Worm (Caenorhabditis elegans): ENCODE data around the gene F01D5.6.

F01D5.6 gene

DNA sequence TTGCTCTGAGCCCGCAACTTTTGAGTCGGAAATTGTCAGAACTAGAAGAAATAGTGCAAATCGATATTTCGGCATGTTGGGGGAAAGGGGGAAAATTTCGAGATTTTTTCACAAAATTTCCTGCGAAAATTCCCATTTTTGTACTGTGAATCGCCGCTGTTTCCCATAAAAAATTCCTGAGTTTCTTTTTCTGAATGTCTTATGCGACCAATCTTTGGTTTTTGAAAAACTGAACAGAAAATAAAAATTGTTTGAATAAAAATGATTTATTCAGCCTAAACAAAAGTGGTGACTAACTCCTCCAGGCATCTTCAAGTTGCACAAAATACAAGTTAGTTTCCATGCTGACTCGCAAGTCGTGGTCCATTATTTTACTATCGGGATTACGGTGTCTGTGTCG lies 40.1 kb upstream of the F01D5.6 start, which contains the start of gene W07G1.7:
TSS of gene W07G1.7 (minus strand) at position 101 of the 400 bp plus-strand sequence.
- TF ChIP-seq egl-27 (tag; optimal IDR thresholded peaks at IDR 0.05) (no peak), sma-9 (GFP tag; optimal IDR thresholded peaks at IDR 0.05) (no peak), sma-9 (tag; optimal IDR thresholded peaks at IDR 0.05) (no peak), lin-11 (tag; optimal IDR thresholded peaks at IDR 0.05) (no peak), lsy-2 (tag; optimal IDR thresholded peaks at IDR 0.05) (no peak), ceh-82 (tag; optimal IDR thresholded peaks at IDR 0.05) (no peak), nhr-77 (tag; optimal IDR thresholded peaks at IDR 0.05) (no peak), nhr-6 (tag; optimal IDR thresholded peaks at IDR 0.05) (no peak)

DNA sequence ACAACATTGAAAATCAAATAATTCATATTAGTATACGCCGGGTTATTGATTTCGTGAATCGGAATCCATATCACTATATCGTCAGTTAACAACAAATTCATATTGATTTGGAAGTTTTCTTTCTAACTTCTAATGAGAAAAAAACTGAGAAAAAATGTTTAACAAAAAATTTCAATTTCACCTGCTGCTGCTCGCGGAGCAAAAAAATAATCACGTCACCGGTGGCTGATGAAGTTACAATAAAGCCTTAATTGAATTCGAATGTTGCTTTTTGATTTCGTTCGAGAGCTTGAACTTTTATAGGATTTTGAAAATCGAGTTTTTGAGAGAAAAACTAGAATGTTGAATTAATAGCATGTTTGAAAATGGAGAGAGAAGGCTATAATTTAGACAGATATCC lies 37.3 kb upstream of the F01D5.6 start, which contains the start of gene sre-43:
TSS of gene sre-43 (minus strand) at position 101 of the 400 bp plus-strand sequence.
- TF ChIP-seq egl-27 (tag; optimal IDR thresholded peaks at IDR 0.05): no peak
- no peak for TF ChIP-seq ceh-16 (tag; optimal IDR thresholded peaks at IDR 0.05)
- TF ChIP-seq blmp-1 (tag; optimal IDR thresholded peaks at IDR 0.05; ENCODE audit: insufficient read depth): no peak
- no peak for TF ChIP-seq nhr-21 (tag; optimal IDR thresholded peaks at IDR 0.05)
- no peak for TF ChIP-seq gmeb-1 (tag; optimal IDR thresholded peaks at IDR 0.05)
- TF ChIP-seq nhr-129 (tag; optimal IDR thresholded peaks at IDR 0.05): no peak
- no peak for TF ChIP-seq lin-11 (tag; optimal IDR thresholded peaks at IDR 0.05)
- no peak for TF ChIP-seq Y55F3AM.14 (GFP tag; optimal IDR thresholded peaks at IDR 0.05)

DNA sequence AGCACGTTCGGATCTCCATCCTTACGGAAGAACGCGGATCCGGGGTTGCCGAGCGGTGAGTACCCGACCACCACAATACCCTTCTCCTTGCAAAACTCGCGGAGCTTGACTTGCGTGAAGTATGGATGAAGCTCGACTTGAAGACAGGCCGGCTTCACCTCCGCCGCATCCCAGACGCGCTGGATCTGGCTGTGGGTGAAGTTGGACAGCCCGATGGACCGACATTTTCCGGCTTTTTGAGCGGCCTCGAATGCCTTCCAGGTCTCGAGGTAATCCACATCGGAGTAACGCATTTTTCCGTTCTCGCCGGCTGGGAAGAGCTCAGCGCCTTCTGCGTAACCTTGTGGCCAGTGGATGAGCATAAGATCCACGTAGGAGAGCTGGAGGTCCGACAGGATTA lies 34.1 kb upstream of the F01D5.6 start:
- TF ChIP-seq nhr-23 (tag; optimal IDR thresholded peaks at IDR 0.05) (no peak), ztf-1 (GFP tag; conservative IDR thresholded peaks at IDR 0.05) (no peak), alr-1 (tag; optimal IDR thresholded peaks at IDR 0.05) (no peak), dmd-4 (tag; optimal IDR thresholded peaks at IDR 0.05) (no peak), ceh-16 (tag; optimal IDR thresholded peaks at IDR 0.05) (no peak)

ce11 chrII:13973514-13973913 lies 32.8 kb upstream of the F01D5.6 start, which contains the start of gene Y39G8B.1:
Gene Y39G8B.1 (minus strand): TSS chrII:13973812.
- TF ChIP-seq egl-27 (tag; optimal IDR thresholded peaks at IDR 0.05) (no peak), lsy-2 (tag; optimal IDR thresholded peaks at IDR 0.05) (peak in 1 of 2 experiments; percentile 24), aly-2 (tag; optimal IDR thresholded peaks at IDR 0.05) (no peak), unc-62 (GFP tag; optimal IDR thresholded peaks at IDR 0.05) (no peak), nhr-12 (tag; optimal IDR thresholded peaks at IDR 0.05) (no peak), gmeb-1 (tag; optimal IDR thresholded peaks at IDR 0.05) (peak; percentile 3), mab-5 (tag; optimal IDR thresholded peaks at IDR 0.05) (no peak), zag-1 (tag; optimal IDR thresholded peaks at IDR 0.05) (no peak), ceh-16 (tag; optimal IDR thresholded peaks at IDR 0.05) (no peak), nhr-6 (tag; optimal IDR thresholded peaks at IDR 0.05) (no peak), C34F6.9 (tag; optimal IDR thresholded peaks at IDR 0.05) (no peak), fos-1 (tag; optimal IDR thresholded peaks at IDR 0.05) (peak; percentile 45), skn-1 (tag; optimal IDR thresholded peaks at IDR 0.05) (peak; percentile 34), ztf-4 (tag; optimal IDR thresholded peaks at IDR 0.05) (no peak), sma-3 (GFP tag; optimal IDR thresholded peaks at IDR 0.05) (no peak), elt-3 (tag; optimal IDR thresholded peaks at IDR 0.05) (no peak), nhr-129 (tag; optimal IDR thresholded peaks at IDR 0.05) (no peak), mbf-1 (tag; optimal IDR thresholded peaks at IDR 0.05) (no peak), blmp-1 (tag; optimal IDR thresholded peaks at IDR 0.05; ENCODE audit: insufficient read depth) (no peak), lin-39 (tag; optimal IDR thresholded peaks at IDR 0.05) (no peak), dmd-4 (tag; optimal IDR thresholded peaks at IDR 0.05) (no peak), sma-9 (GFP tag; optimal IDR thresholded peaks at IDR 0.05) (no peak), sma-9 (tag; optimal IDR thresholded peaks at IDR 0.05) (no peak), nhr-10 (tag; optimal IDR thresholded peaks at IDR 0.05) (no peak), nhr-23 (tag; optimal IDR thresholded peaks at IDR 0.05) (no peak)

DNA sequence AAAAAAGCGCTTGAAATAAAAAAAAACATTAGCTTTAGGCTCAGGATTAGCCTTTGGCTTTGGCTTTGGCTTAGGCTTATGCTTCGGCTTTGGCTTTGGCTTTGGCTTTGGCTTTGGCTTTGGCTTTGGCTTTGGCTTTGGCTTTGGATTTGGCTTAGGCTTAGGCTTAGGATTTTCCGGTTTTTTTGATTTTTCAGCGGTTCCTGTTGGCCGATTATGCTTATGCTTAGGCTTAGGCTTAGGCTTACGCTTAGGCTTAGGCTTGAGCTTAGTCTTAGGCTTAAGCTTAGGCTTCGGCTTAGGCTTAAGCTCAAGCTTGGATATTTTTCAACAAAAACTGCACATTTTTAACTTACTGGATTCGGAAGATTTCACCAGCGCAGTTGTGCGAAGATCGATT lies 32.2 kb upstream of the F01D5.6 start:
- TF ChIP-seq mdl-1 (tag; optimal IDR thresholded peaks at IDR 0.05) (no peak), R02D3.7 (tag; optimal IDR thresholded peaks at IDR 0.05) (no peak), alr-1 (tag; optimal IDR thresholded peaks at IDR 0.05) (no peak), skn-1 (tag; optimal IDR thresholded peaks at IDR 0.05) (no peak)

All from whole organism, L2 larva.